Worm (Caenorhabditis elegans): ENCODE measurements around the gene rpl-23.

- TF ChIP-seq ces-1 (GFP tag; optimal IDR thresholded peaks at IDR 0.05) (peak; percentile 27), mep-1 (tag; optimal IDR thresholded peaks at IDR 0.05) (no peak), mls-2 (tag; optimal IDR thresholded peaks at IDR 0.05) (no peak), unc-62 (GFP tag; optimal IDR thresholded peaks at IDR 0.05) (no peak), lsy-2 (tag; optimal IDR thresholded peaks at IDR 0.05) (peak; percentile 33)
Measured at ce11 chrIII:5688246-5688645, 17.7 kb downstream of the rpl-23 start.

Data from whole organism, mixed stage, embryonic.